Fruit fly (Drosophila melanogaster): Measurements from ENCODE around the gene CG8679.

CG8679 gene

DNA sequence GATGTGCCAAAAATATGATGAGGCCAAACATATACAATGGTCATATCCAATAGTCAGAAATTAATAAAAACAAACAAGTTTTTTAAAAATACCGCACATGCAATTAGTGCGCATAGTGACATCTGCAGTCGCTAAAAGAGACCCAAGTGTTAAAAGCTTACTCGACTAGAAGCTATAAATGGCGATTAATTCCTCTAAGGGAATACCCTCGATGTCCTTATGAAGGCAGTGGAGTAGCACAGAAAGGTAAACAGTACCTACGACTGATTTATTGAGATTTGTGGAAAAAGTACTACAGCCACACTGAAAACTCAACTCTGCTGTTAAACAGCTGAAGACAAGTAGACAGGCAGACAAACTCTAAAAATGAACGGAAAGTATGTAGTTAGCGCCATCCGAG is 42.5 kb upstream of the CG8679 start (continued):
- TF ChIP-seq nau (GFP tag; optimal IDR thresholded peaks at IDR 0.05) (peak; percentile 45), CG17829 (tag; optimal IDR thresholded peaks at IDR 0.05) (peak; percentile 43), pzg (GFP tag; optimal IDR thresholded peaks at IDR 0.05) (peak; percentile 77), pum (GFP tag; optimal IDR thresholded peaks at IDR 0.05) (peak; percentile 25), CG10979 (tag; optimal IDR thresholded peaks at IDR 0.05) (peak; percentile 24), CG7786 (GFP tag; optimal IDR thresholded peaks at IDR 0.05) (peak; percentile 28), Ets65A (GFP tag) (peak; percentile 77), CG6791 (GFP tag; IDR thresholded peaks at IDR 0.05; ENCODE audit: partially characterized antibody) (no peak), GATAe (GFP tag; conservative IDR thresholded peaks at IDR 0.05) (no peak), pho (GFP tag; optimal IDR thresholded peaks at IDR 0.05) (peak; percentile 19), Dad (GFP tag; optimal IDR thresholded peaks at IDR 0.05) (no peak), Fer1 (GFP tag; optimal IDR thresholded peaks at IDR 0.05) (peak; percentile 50), oc (tag; optimal IDR thresholded peaks at IDR 0.05) (no peak), exex (tag; optimal IDR thresholded peaks at IDR 0.05) (no peak), CG32767 (GFP tag; IDR thresholded peaks at IDR 0.05) (no peak), row (GFP tag; IDR thresholded peaks at IDR 0.05) (peak; percentile 64; the same call in 1 of the 3 replicates), Sry-β (GFP tag; optimal IDR thresholded peaks at IDR 0.05) (peak; percentile 46), CG13624 (GFP tag; optimal IDR thresholded peaks at IDR 0.05) (peak; percentile 20), CG9876 (GFP tag; optimal IDR thresholded peaks at IDR 0.05) (peak; percentile 9), Sox100B (GFP tag; optimal IDR thresholded peaks at IDR 0.05) (peak; percentile 7), CTCF (GFP tag; optimal IDR thresholded peaks at IDR 0.05) (peak; percentile 16)

DNA sequence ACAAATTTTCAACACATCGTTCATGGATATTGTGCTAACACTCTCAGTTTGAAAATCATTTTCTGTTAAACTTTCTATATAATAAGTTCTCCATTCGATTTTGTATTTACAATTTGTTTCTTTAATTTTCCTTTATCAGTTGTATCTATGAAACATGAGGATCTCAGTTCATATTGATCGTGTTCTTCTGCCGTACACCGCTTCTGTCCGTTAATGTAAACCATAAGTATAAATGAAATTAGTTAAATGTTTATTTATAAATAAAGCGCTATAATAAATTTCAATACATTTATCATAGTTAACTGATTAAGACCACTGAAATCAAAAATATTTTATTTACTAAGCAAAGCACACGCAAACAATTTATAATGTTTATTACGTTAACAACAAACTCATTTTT is 40.7 kb upstream of the CG8679 start:
- TF ChIP-seq CG9727 (GFP tag; optimal IDR thresholded peaks at IDR 0.05) (no peak), btn (GFP tag; optimal IDR thresholded peaks at IDR 0.05) (no peak), ase (GFP tag; IDR thresholded peaks at IDR 0.05) (no peak), CG7928 (GFP tag; optimal IDR thresholded peaks at IDR 0.05) (no peak), gro (GFP tag; optimal IDR thresholded peaks at IDR 0.05) (no peak), CG34422 (GFP tag; IDR thresholded peaks at IDR 0.05) (no peak), sqz (GFP tag; optimal IDR thresholded peaks at IDR 0.05) (no peak), CG11696 (GFP tag; IDR thresholded peaks at IDR 0.05) (no peak), scrt (GFP tag; optimal IDR thresholded peaks at IDR 0.05) (no peak), Antp (GFP tag; optimal IDR thresholded peaks at IDR 0.05) (no peak), Neu2 (GFP tag; optimal IDR thresholded peaks at IDR 0.05; ENCODE audit: borderline replicate concordance) (no peak), kay (GFP tag; optimal IDR thresholded peaks at IDR 0.05) (no peak), Dp (GFP tag; optimal IDR thresholded peaks at IDR 0.05) (no peak)

DNA sequence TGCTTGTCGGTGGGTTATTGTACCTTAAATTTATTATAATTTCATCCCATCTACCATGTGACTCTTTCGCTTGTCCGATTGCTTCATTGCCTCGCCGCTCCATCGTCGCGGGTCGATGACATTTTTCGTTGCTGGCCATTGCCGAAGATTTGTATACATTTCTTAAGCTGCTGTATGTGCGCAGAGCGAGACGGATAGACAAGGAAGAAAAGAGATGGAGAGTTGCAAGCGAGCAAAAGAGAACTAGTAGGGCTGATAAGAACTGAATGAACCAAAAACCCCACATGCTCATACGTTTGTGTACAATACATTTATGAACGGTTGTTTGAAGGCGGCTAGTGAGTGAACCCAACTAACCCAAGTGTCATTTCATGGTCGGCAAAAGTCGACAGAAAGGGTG is 33.4 kb upstream of the CG8679 start:
- TF ChIP-seq CG15514 (GFP tag; optimal IDR thresholded peaks at IDR 0.05) (peak; percentile 94), CG12769 (tag; optimal IDR thresholded peaks at IDR 0.05) (peak; percentile 44), hth (optimal IDR thresholded peaks at IDR 0.05) (no peak), ewg (GFP tag; optimal IDR thresholded peaks at IDR 0.05) (peak; percentile 54), Nf-YC (tag; optimal IDR thresholded peaks at IDR 0.05) (peak; percentile 38), Hr78 (GFP tag; optimal IDR thresholded peaks at IDR 0.05) (peak in 1 of 2 experiments; percentile 31), stwl (tag; optimal IDR thresholded peaks at IDR 0.05) (peak; percentile 19), CG7987 (GFP tag; optimal IDR thresholded peaks at IDR 0.05) (peak; percentile 27), rib (GFP tag; IDR thresholded peaks at IDR 0.05) (peak; percentile 61), Trl (optimal IDR thresholded peaks at IDR 0.05) (peak; percentile 17 to 29), Trl (GFP tag; optimal IDR thresholded peaks at IDR 0.05) (no peak), CG11504 (tag; optimal IDR thresholded peaks at IDR 0.05) (peak; percentile 42), Sox102F (GFP tag; optimal IDR thresholded peaks at IDR 0.05) (no peak), CG11398 (GFP tag; optimal IDR thresholded peaks at IDR 0.05) (no peak), ftz-f1 (GFP tag; optimal IDR thresholded peaks at IDR 0.05) (peak; percentile 85), Deaf1 (tag; optimal IDR thresholded peaks at IDR 0.05) (peak; percentile 76), CG1832 (GFP tag; optimal IDR thresholded peaks at IDR 0.05) (peak; percentile 65)

Measured in whole organism, embryonic.